Worm (Caenorhabditis elegans) whole organism, mixed stage, embryonic: Measurements from ENCODE around the gene fipr-25.

Experiments used
- ces-1 ChIP-seq: fragments of 150-350 bp; optimal IDR thresholded peaks from 2 replicates; lab custom pipeline; 2014; ENCODE audit warnings: missing biosample characterization, missing genetic modification reagents, missing genetic modification characterization
- drap-1 ChIP-seq: fragments of 200-800 bp; sonication (Bioruptor generic); optimal IDR thresholded peaks from 3 replicates; lab custom pipeline; 2018; ENCODE audit warnings: mild to moderate bottlenecking, missing genetic modification characterization, missing compliant biosample characterization
- elt-1 ChIP-seq: sonication (generic microtip); optimal IDR thresholded peaks from 2 replicates; lab custom pipeline; 2017; ENCODE audit warnings: missing genetic modification characterization, mild to moderate bottlenecking, missing compliant biosample characterization, antibody characterized with exemption, moderate library complexity, borderline replicate concordance; ENCODE audit not compliant: insufficient read depth
- mls-2 ChIP-seq: sonication (generic microtip); optimal IDR thresholded peaks from 2 replicates; lab custom pipeline; 2016; ENCODE audit warnings: mild to moderate bottlenecking, missing genetic modification characterization, moderate library complexity, missing compliant biosample characterization
- nhr-12 ChIP-seq: fragments of 150-350 bp; optimal IDR thresholded peaks from 2 replicates; lab custom pipeline; 2014; ENCODE audit warnings: missing biosample characterization, missing genetic modification characterization
- nhr-28 ChIP-seq: fragments of 150-350 bp; optimal IDR thresholded peaks from 2 replicates; lab custom pipeline; 2014; ENCODE audit warnings: missing biosample characterization, missing genetic modification characterization
- snpc-4 ChIP-seq: fragments of 150-350 bp; optimal IDR thresholded peaks from 2 replicates; lab custom pipeline; 2014; ENCODE audit warnings: missing biosample characterization, missing genetic modification characterization
- sptf-1 ChIP-seq: sonication (generic microtip); optimal IDR thresholded peaks from 2 replicates; lab custom pipeline; 2017; ENCODE audit warnings: mild to moderate bottlenecking, missing genetic modification characterization, moderate library complexity, missing compliant biosample characterization
- unc-39 ChIP-seq: fragments of 150-350 bp; optimal IDR thresholded peaks from 2 replicates; lab custom pipeline; 2014; ENCODE audit warnings: missing biosample characterization, missing genetic modification characterization
- unc-62 ChIP-seq: fragments of 150-350 bp; optimal IDR thresholded peaks from 2 replicates; lab custom pipeline; 2014; ENCODE audit warnings: missing biosample characterization, missing genetic modification reagents, missing genetic modification characterization
- ztf-11 ChIP-seq: fragments of 150-350 bp; optimal IDR thresholded peaks from 2 replicates; lab custom pipeline; 2014; ENCODE audit warnings: missing biosample characterization, missing genetic modification characterization

DNA sequence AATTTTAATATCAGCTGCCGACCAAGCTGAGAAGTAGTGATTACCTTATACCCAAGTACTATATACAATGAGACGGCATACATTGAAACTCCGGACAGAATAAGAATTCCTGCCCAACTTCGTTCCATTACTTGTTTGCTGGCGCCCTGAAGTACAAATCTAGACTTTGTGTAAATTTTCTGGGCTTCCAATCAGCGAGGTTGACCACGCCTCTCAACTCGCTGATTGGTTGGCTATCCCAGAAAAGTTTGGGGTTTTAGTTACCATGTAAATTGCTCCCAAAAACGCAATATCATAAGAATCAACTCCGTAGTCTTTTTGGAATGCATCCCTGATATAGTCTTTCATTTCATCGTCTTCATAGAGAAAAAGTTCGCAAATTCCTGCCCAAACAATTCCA lies 2.0 kb upstream of the fipr-25 start:
- TF ChIP-seq unc-62 = no peak
- no peak for TF ChIP-seq unc-39
- TF ChIP-seq sptf-1 = no peak
- TF ChIP-seq drap-1 = no peak
- TF ChIP-seq nhr-28 (tag; lab: Kevin White, UChicago) = no peak
- TF ChIP-seq ces-1 = no peak
- no peak for TF ChIP-seq ztf-11 (tag; lab: Kevin White, UChicago)
- no peak for TF ChIP-seq snpc-4 (tag; lab: Kevin White, UChicago)
- no peak for TF ChIP-seq elt-1 (tag; lab: Kevin White, UChicago)
- no peak for TF ChIP-seq nhr-12
- TF ChIP-seq mls-2 (tag; lab: Kevin White, UChicago) = no peak
